Fruit fly (Drosophila melanogaster) whole organism, embryonic: ENCODE results near the gene CG16717.

Experiments used
- Aef1 ChIP-seq: fragments of 200-800 bp; sonication (Bioruptor generic); IDR thresholded peaks from 3 replicates; pipeline ENCODE4 v1.3.6; 2022; ENCODE audit warnings: missing biosample characterization, missing genetic modification characterization
- Atf6 ChIP-seq: fragments of 200-800 bp; sonication (Bioruptor generic); IDR thresholded peaks from 2 replicates; pipeline ENCODE4 v1.3.6; 2022; ENCODE audit warnings: missing biosample characterization, missing genetic modification characterization
- Bgb ChIP-seq: fragments of 200-800 bp; sonication (Bioruptor generic); IDR thresholded peaks from 2 replicates; pipeline ENCODE4 v1.3.6; 2022; ENCODE audit warnings: missing biosample characterization, missing genetic modification characterization; ENCODE audit not compliant: partially characterized antibody
- BtbVII ChIP-seq: fragments of 200-800 bp; sonication (Bioruptor generic); optimal IDR thresholded peaks from 3 replicates; lab custom pipeline; 2017; ENCODE audit warnings: missing biosample characterization, mild to moderate bottlenecking, missing genetic modification characterization
- CG1024 ChIP-seq: fragments of 200-800 bp; sonication (Bioruptor generic); IDR thresholded peaks from 2 replicates; pipeline ENCODE4 v1.3.6; 2022; ENCODE audit warnings: missing biosample characterization, missing genetic modification characterization
- CG13424 ChIP-seq: fragments of 200-800 bp; sonication (Bioruptor generic); optimal IDR thresholded peaks from 2 replicates; lab custom pipeline; 2019; ENCODE audit warnings: missing biosample characterization, mild to moderate bottlenecking, missing genetic modification characterization, moderate library complexity
- CG13624 ChIP-seq: fragments of 200-800 bp; sonication (Bioruptor generic); optimal IDR thresholded peaks from 2 replicates; lab custom pipeline; 2016; ENCODE audit warnings: missing biosample characterization, missing genetic modification characterization
- CG14860 ChIP-seq: fragments of 200-800 bp; sonication (Bioruptor generic); IDR thresholded peaks from 3 replicates; pipeline ENCODE4 v1.3.6; 2022; ENCODE audit warnings: missing biosample characterization, missing genetic modification characterization; ENCODE audit not compliant: partially characterized antibody
- CG1647 ChIP-seq: fragments of 200-800 bp; sonication (Bioruptor generic); optimal IDR thresholded peaks from 3 replicates; lab custom pipeline; 2016; ENCODE audit warnings: missing biosample characterization, missing genetic modification characterization
- CG17385 ChIP-seq: fragments of 200-800 bp; sonication (Bioruptor generic); optimal IDR thresholded peaks from 3 replicates; lab custom pipeline; 2018; ENCODE audit warnings: missing biosample characterization, mild to moderate bottlenecking, missing genetic modification characterization
- CG18764 ChIP-seq: fragments of 200-800 bp; sonication (Bioruptor generic); optimal IDR thresholded peaks from 3 replicates; lab custom pipeline; 2016; ENCODE audit warnings: missing biosample characterization, missing genetic modification characterization
- CG2202 ChIP-seq: fragments of 200-800 bp; sonication (Bioruptor generic); optimal IDR thresholded peaks from 2 replicates; lab custom pipeline; 2018; ENCODE audit warnings: missing biosample characterization, mild to moderate bottlenecking, missing genetic modification characterization
- CG2875 ChIP-seq: fragments of 200-800 bp; sonication (Bioruptor generic); optimal IDR thresholded peaks from 2 replicates; lab custom pipeline; 2017; ENCODE audit warnings: missing biosample characterization, mild to moderate bottlenecking, missing genetic modification characterization, missing genetic modification reagents
- CG30020 ChIP-seq: fragments of 200-800 bp; optimal IDR thresholded peaks from 2 replicates; lab custom pipeline; 2019; ENCODE audit warnings: missing biosample characterization, mild to moderate bottlenecking, missing genetic modification characterization, moderate library complexity
- CG3065 ChIP-seq: fragments of 200-800 bp; sonication (Bioruptor generic); optimal IDR thresholded peaks from 2 replicates; lab custom pipeline; 2016; ENCODE audit warnings: missing biosample characterization, missing genetic modification characterization
- CG31224 ChIP-seq: fragments of 200-800 bp; sonication (Bioruptor generic); IDR thresholded peaks from 2 replicates; pipeline ENCODE4 v1.3.6; 2022; ENCODE audit warnings: missing biosample characterization, missing genetic modification characterization
- CG3995 ChIP-seq: fragments of 200-800 bp; sonication (Bioruptor generic); optimal IDR thresholded peaks from 3 replicates; lab custom pipeline; 2016; ENCODE audit warnings: missing biosample characterization, missing genetic modification characterization
- CG4707 ChIP-seq: fragments of 200-800 bp; sonication (Bioruptor generic); optimal IDR thresholded peaks from 2 replicates; lab custom pipeline; 2018; ENCODE audit warnings: missing biosample characterization, mild to moderate bottlenecking, missing genetic modification characterization, moderate library complexity
- CG4820 ChIP-seq: fragments of 200-800 bp; sonication (Bioruptor generic); optimal IDR thresholded peaks from 3 replicates; lab custom pipeline; 2016; ENCODE audit warnings: missing biosample characterization, missing genetic modification characterization
- CG5180 ChIP-seq: fragments of 200-800 bp; sonication (Bioruptor generic); optimal IDR thresholded peaks from 3 replicates; lab custom pipeline; 2017; ENCODE audit warnings: missing biosample characterization, missing genetic modification characterization, mild to moderate bottlenecking, moderate library complexity, missing genetic modification reagents
- CG5953 ChIP-seq: fragments of 200-800 bp; sonication (Bioruptor generic); IDR thresholded peaks from 2 replicates; pipeline ENCODE4 v1.3.6; 2022; ENCODE audit warnings: missing biosample characterization, missing genetic modification characterization
- CG8478 ChIP-seq: fragments of >200 bp; optimal IDR thresholded peaks from 2 replicates; lab custom pipeline; 2018
- CG8924 ChIP-seq: fragments of 200-800 bp; optimal IDR thresholded peaks from 3 replicates; lab custom pipeline; 2019; ENCODE audit warnings: missing biosample characterization, mild to moderate bottlenecking, missing genetic modification characterization, moderate library complexity
- D19A ChIP-seq: fragments of 200-800 bp; optimal IDR thresholded peaks from 3 replicates; lab custom pipeline; 2019; ENCODE audit warnings: missing biosample characterization, mild to moderate bottlenecking, missing genetic modification characterization, moderate library complexity
- Dip2 ChIP-seq: fragments of 200-800 bp; sonication (Bioruptor generic); IDR thresholded peaks from 2 replicates; pipeline ENCODE4 v1.3.6; 2022; ENCODE audit warnings: missing biosample characterization, missing genetic modification characterization
- Drgx ChIP-seq: fragments of 200-800 bp; sonication (Bioruptor generic); IDR thresholded peaks from 2 replicates; pipeline ENCODE4 v1.3.6; 2022; ENCODE audit warnings: missing biosample characterization, missing genetic modification characterization
- Fer1 ChIP-seq: fragments of 200-800 bp; sonication (Bioruptor generic); optimal IDR thresholded peaks from 2 replicates; lab custom pipeline; 2017; ENCODE audit warnings: missing biosample characterization, mild to moderate bottlenecking, missing genetic modification characterization
- GATAe ChIP-seq: fragments of 200-800 bp; sonication (Bioruptor generic); conservative IDR thresholded peaks from 2 replicates; pipeline ENCODE4 v1.3.6; 2022; ENCODE audit warnings: missing biosample characterization, missing genetic modification characterization
- Kr ChIP-seq: fragments of 200-800 bp; sonication (Bioruptor generic); optimal IDR thresholded peaks from 2 replicates; lab custom pipeline; 2017; ENCODE audit warnings: missing biosample characterization, mild to moderate bottlenecking, missing genetic modification characterization
- NfI ChIP-seq: fragments of 200-800 bp; sonication (Bioruptor generic); optimal IDR thresholded peaks from 3 replicates; lab custom pipeline; 2018; ENCODE audit warnings: missing biosample characterization, mild to moderate bottlenecking, missing genetic modification characterization, moderate library complexity
- Opbp ChIP-seq: fragments of 200-800 bp; sonication (Bioruptor generic); IDR thresholded peaks from 3 replicates; pipeline ENCODE4 v1.3.6; 2022; ENCODE audit warnings: missing biosample characterization, missing genetic modification characterization; ENCODE audit not compliant: partially characterized antibody
- Sin3A ChIP-seq: fragments of >200 bp; optimal IDR thresholded peaks from 2 replicates; lab custom pipeline; 2018
- Sox100B ChIP-seq: fragments of 200-800 bp; sonication (Bioruptor generic); optimal IDR thresholded peaks from 3 replicates; lab custom pipeline; 2018; ENCODE audit warnings: missing biosample characterization, mild to moderate bottlenecking, missing genetic modification characterization
- Ssrp ChIP-seq: fragments of 200-800 bp; sonication (Bioruptor generic); optimal IDR thresholded peaks from 2 replicates; lab custom pipeline; 2018; ENCODE audit warnings: missing biosample characterization, mild to moderate bottlenecking, missing genetic modification characterization, moderate library complexity
- Stat92E ChIP-seq, 3 experiments: fragments of >200 bp in 2 of 3; fragments of 200-800 bp in 1 of 3; sonication (Bioruptor generic) in 1 of 3; optimal IDR thresholded peaks; 2 replicates each; lab custom pipeline; 2017 to 2019; ENCODE audit warnings: missing biosample characterization in 3 of 3, missing genetic modification characterization in 3 of 3, mild to moderate bottlenecking in 1 of 3, moderate library complexity in 1 of 3
- TFAM ChIP-seq: fragments of 200-800 bp; sonication (Bioruptor generic); optimal IDR thresholded peaks from 2 replicates; lab custom pipeline; 2017; ENCODE audit warnings: missing biosample characterization, missing genetic modification characterization, inconsistent platforms
- Trl ChIP-seq, 3 experiments: fragments of >200 bp in 2 of 3; fragments of 200-800 bp in 1 of 3; sonication (Bioruptor generic) in 1 of 3; optimal IDR thresholded peaks; 2 replicates in 1 of 3; 3 replicates in 2 of 3; lab custom pipeline; 2016 to 2017; ENCODE audit warnings: missing biosample characterization in 1 of 3, missing genetic modification characterization in 1 of 3
- Vsx1 ChIP-seq: fragments of 200-800 bp; sonication (Bioruptor generic); optimal IDR thresholded peaks from 2 replicates; lab custom pipeline; 2017; ENCODE audit warnings: missing biosample characterization, mild to moderate bottlenecking, missing genetic modification characterization, missing genetic modification reagents
- abd-A ChIP-seq: fragments of 200-800 bp; sonication (Bioruptor generic); optimal IDR thresholded peaks from 3 replicates; lab custom pipeline; 2019; ENCODE audit warnings: missing biosample characterization, mild to moderate bottlenecking, missing genetic modification characterization, moderate library complexity
- aop ChIP-seq: fragments of 200-800 bp; sonication (Bioruptor generic); IDR thresholded peaks from 2 replicates; pipeline ENCODE4 v1.3.6; 2022; ENCODE audit warnings: missing biosample characterization, missing genetic modification characterization
- ato ChIP-seq: fragments of 200-800 bp; sonication (Bioruptor generic); IDR thresholded peaks from 2 replicates; pipeline ENCODE4 v1.3.6; 2022; ENCODE audit warnings: missing biosample characterization, missing genetic modification characterization; ENCODE audit not compliant: partially characterized antibody
- caup ChIP-seq: fragments of 200-800 bp; sonication (Bioruptor generic); optimal IDR thresholded peaks from 3 replicates; lab custom pipeline; 2017; ENCODE audit warnings: missing biosample characterization, mild to moderate bottlenecking, missing genetic modification characterization, moderate library complexity; ENCODE audit not compliant: severe bottlenecking
- corto ChIP-seq: fragments of 200-800 bp; sonication (Bioruptor generic); optimal IDR thresholded peaks from 2 replicates; lab custom pipeline; 2016; ENCODE audit warnings: missing biosample characterization, mild to moderate bottlenecking, missing genetic modification characterization, moderate library complexity
- gro ChIP-seq: fragments of 200-800 bp; sonication (Bioruptor generic); optimal IDR thresholded peaks from 2 replicates; lab custom pipeline; 2016; ENCODE audit warnings: missing biosample characterization, missing genetic modification characterization
- gsb-n ChIP-seq: fragments of 200-800 bp; sonication (Bioruptor generic); optimal IDR thresholded peaks from 3 replicates; lab custom pipeline; 2018; ENCODE audit warnings: missing biosample characterization, mild to moderate bottlenecking, missing genetic modification characterization
- lola ChIP-seq, 3 experiments: fragments of >200 bp in 2 of 3; fragments of 200-800 bp in 1 of 3; sonication (Bioruptor generic) in 1 of 3; optimal IDR thresholded peaks; 2 replicates each; lab custom pipeline; 2017 to 2019; ENCODE audit warnings: missing biosample characterization in 3 of 3, missing genetic modification characterization in 3 of 3, mild to moderate bottlenecking in 1 of 3, moderate library complexity in 1 of 3
- nerfin-1 ChIP-seq: fragments of 200-800 bp; sonication (Bioruptor generic); optimal IDR thresholded peaks from 3 replicates; lab custom pipeline; 2019; ENCODE audit warnings: missing biosample characterization, mild to moderate bottlenecking, missing genetic modification characterization, moderate library complexity
- scrt ChIP-seq: fragments of 200-800 bp; sonication (Bioruptor generic); optimal IDR thresholded peaks from 2 replicates; lab custom pipeline; 2018; ENCODE audit warnings: missing biosample characterization, mild to moderate bottlenecking, missing genetic modification characterization, moderate library complexity
- sens-2 ChIP-seq: fragments of 200-800 bp; sonication (Bioruptor generic); IDR thresholded peaks from 2 replicates; pipeline ENCODE4 v1.3.6; 2022; ENCODE audit warnings: missing biosample characterization, missing genetic modification characterization
- slou ChIP-seq: fragments of 200-800 bp; sonication (Bioruptor generic); optimal IDR thresholded peaks from 3 replicates; lab custom pipeline; 2016; ENCODE audit warnings: missing biosample characterization, missing genetic modification characterization

The CG16717 gene

DNA sequence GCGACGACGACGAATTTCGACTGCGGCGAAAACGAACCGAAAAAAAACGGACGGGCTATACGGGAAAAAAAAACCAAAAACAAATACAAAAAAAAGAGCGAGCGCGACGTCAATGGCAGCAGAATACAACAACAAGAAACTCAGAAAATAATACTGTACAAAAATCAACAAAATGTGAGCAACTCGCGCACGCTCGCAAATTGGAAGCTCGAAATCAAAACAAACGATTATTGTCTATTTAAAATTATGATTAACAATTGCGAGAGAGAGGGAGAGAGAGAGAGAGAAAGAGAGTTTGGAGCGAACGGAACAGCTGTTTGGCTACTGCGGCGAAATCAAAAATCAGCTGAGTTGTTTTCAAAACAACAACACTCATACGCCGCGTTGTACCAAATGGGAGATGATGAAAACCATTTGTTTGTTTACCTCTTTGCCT, 3.5 kb upstream of the CG16717 start:
- TF ChIP-seq Trl (optimal IDR thresholded peaks at IDR 0.05; lab: Kevin White, UChicago) = peak; percentile 64 to 98
- peak; percentile 18 for TF ChIP-seq Trl (GFP tag; optimal IDR thresholded peaks at IDR 0.05; lab: Kevin White, UChicago)
- TF ChIP-seq CG2875 (GFP tag; lab: Kevin White, UChicago) = no peak
- peak; percentile 8 for TF ChIP-seq gro (GFP tag; lab: Kevin White, UChicago)
- TF ChIP-seq slou (GFP tag; lab: Kevin White, UChicago) = no peak
- no peak for TF ChIP-seq scrt (GFP tag; lab: Kevin White, UChicago)
- TF ChIP-seq Drgx = peak; percentile 73
- no peak for TF ChIP-seq Sin3A (lab: Kevin White, UChicago)
- peak; percentile 49 for TF ChIP-seq Fer1 (GFP tag; lab: Kevin White, UChicago)
- TF ChIP-seq lola (GFP tag; optimal IDR thresholded peaks at IDR 0.05; lab: Kevin White, UChicago) = no peak
- no peak for TF ChIP-seq CG5953 (GFP tag; lab: Robert Waterston, UW)
- TF ChIP-seq Sox100B (GFP tag; lab: Kevin White, UChicago) = no peak
- TF ChIP-seq D19A (tag; lab: Kevin White, UChicago) = no peak
- no peak for TF ChIP-seq CG14860 (GFP tag; lab: Robert Waterston, UW)
- TF ChIP-seq Atf6 (GFP tag; lab: Robert Waterston, UW) = 0 out of 2 replicates have a peak, but pooled peaks have one; percentile 48
- TF ChIP-seq CG2202 = no peak
- TF ChIP-seq GATAe (GFP tag; lab: Robert Waterston, UW) = no peak
- no peak for TF ChIP-seq ato (GFP tag; lab: Robert Waterston, UW)
- no peak for TF ChIP-seq CG1647 (GFP tag; lab: Kevin White, UChicago)
- TF ChIP-seq Dip2 (GFP tag; lab: Robert Waterston, UW) = no peak
- no peak for TF ChIP-seq nerfin-1
- no peak for TF ChIP-seq CG3065 (GFP tag; lab: Kevin White, UChicago)
- peak; percentile 92 for TF ChIP-seq abd-A
- TF ChIP-seq Stat92E (GFP tag; optimal IDR thresholded peaks at IDR 0.05; lab: Kevin White, UChicago) = no peak
- TF ChIP-seq CG13624 (GFP tag; lab: Kevin White, UChicago) = no peak
- no peak for TF ChIP-seq Bgb (GFP tag; lab: Robert Waterston, UW)
- no peak for TF ChIP-seq CG8478 (lab: Kevin White, UChicago)
- no peak for TF ChIP-seq sens-2 (GFP tag; lab: Robert Waterston, UW)
- no peak for TF ChIP-seq CG5180 (GFP tag; lab: Kevin White, UChicago)
- TF ChIP-seq Kr = no peak
- no peak for TF ChIP-seq CG31224 (GFP tag; lab: Robert Waterston, UW)
- peak; percentile 22 for TF ChIP-seq CG17385
- TF ChIP-seq CG8924 (tag; lab: Kevin White, UChicago) = peak; percentile 23
- TF ChIP-seq caup (GFP tag; lab: Kevin White, UChicago) = no peak
- TF ChIP-seq aop (GFP tag; lab: Robert Waterston, UW) = no peak
- TF ChIP-seq CG4707 = no peak
- no peak for TF ChIP-seq TFAM (GFP tag; lab: Kevin White, UChicago)
- no peak for TF ChIP-seq NfI (GFP tag; lab: Kevin White, UChicago)
- TF ChIP-seq Opbp = no peak
- TF ChIP-seq CG4820 (GFP tag; lab: Kevin White, UChicago) = no peak
- TF ChIP-seq CG30020 = no peak
- TF ChIP-seq corto = peak; percentile 55
- no peak for TF ChIP-seq CG18764
- TF ChIP-seq CG13424 (tag; lab: Kevin White, UChicago) = no peak
- TF ChIP-seq BtbVII (GFP tag; lab: Kevin White, UChicago) = peak; percentile 48
- TF ChIP-seq gsb-n (tag; lab: Kevin White, UChicago) = no peak
- TF ChIP-seq CG1024 (GFP tag; lab: Robert Waterston, UW) = no peak
- peak; percentile 19; the same call in 1 of the 3 replicates for TF ChIP-seq Aef1 (GFP tag; lab: Robert Waterston, UW)
- TF ChIP-seq Ssrp (tag; lab: Kevin White, UChicago) = no peak
- no peak for TF ChIP-seq Vsx1
- TF ChIP-seq CG3995 = no peak
